Fruit fly (Drosophila melanogaster) whole organism, embryonic: Measurements from ENCODE around the gene CG13842.

Source experiments
- Abd-B ChIP-seq: fragments of 200-800 bp; sonication (Bioruptor generic); optimal IDR thresholded peaks from 2 replicates; lab custom pipeline; 2018; ENCODE audit warnings: missing biosample characterization, mild to moderate bottlenecking, missing genetic modification characterization, moderate library complexity
- Asciz ChIP-seq: fragments of 200-800 bp; sonication (Bioruptor generic); optimal IDR thresholded peaks from 2 replicates; lab custom pipeline; 2017; ENCODE audit warnings: missing biosample characterization, mild to moderate bottlenecking, missing genetic modification characterization, missing genetic modification reagents
- Atf-2 ChIP-seq: fragments of 200-800 bp; sonication (Bioruptor generic); optimal IDR thresholded peaks from 2 replicates; lab custom pipeline; 2016; ENCODE audit warnings: missing biosample characterization, missing genetic modification characterization
- Atf3 ChIP-seq: fragments of 200-800 bp; sonication (Bioruptor generic); optimal IDR thresholded peaks from 3 replicates; lab custom pipeline; 2016; ENCODE audit warnings: missing biosample characterization, missing genetic modification characterization
- B-H1 ChIP-seq: fragments of 200-800 bp; sonication (Bioruptor generic); IDR thresholded peaks from 3 replicates; pipeline ENCODE4 v1.3.6; 2022; ENCODE audit warnings: missing biosample characterization, missing genetic modification characterization
- CG11398 ChIP-seq: fragments of 200-800 bp; sonication (Bioruptor generic); optimal IDR thresholded peaks from 2 replicates; lab custom pipeline; 2016; ENCODE audit warnings: missing biosample characterization, missing genetic modification characterization
- CG11504 ChIP-seq: fragments of 200-800 bp; sonication (Bioruptor generic); optimal IDR thresholded peaks from 3 replicates; lab custom pipeline; 2019; ENCODE audit warnings: missing biosample characterization, mild to moderate bottlenecking, missing genetic modification characterization, moderate library complexity
- CG11695 ChIP-seq: fragments of 200-800 bp; sonication (Bioruptor generic); IDR thresholded peaks from 3 replicates; pipeline ENCODE4 v1.3.6; 2022; ENCODE audit warnings: missing biosample characterization, missing genetic modification characterization
- CG12104 ChIP-seq: fragments of 200-800 bp; sonication (Bioruptor generic); optimal IDR thresholded peaks from 3 replicates; lab custom pipeline; 2016; ENCODE audit warnings: missing biosample characterization, missing genetic modification characterization
- CG12391 ChIP-seq: fragments of 200-800 bp; sonication (Bioruptor generic); optimal IDR thresholded peaks from 3 replicates; lab custom pipeline; 2018; ENCODE audit warnings: missing biosample characterization, mild to moderate bottlenecking, missing genetic modification characterization, moderate library complexity
- CG14441 ChIP-seq: fragments of 200-800 bp; sonication (Bioruptor generic); IDR thresholded peaks from 2 replicates; pipeline ENCODE4 v1.3.6; 2022; ENCODE audit warnings: missing biosample characterization, missing genetic modification characterization
- CG15011 ChIP-seq: fragments of 200-800 bp; sonication (Bioruptor generic); optimal IDR thresholded peaks from 3 replicates; lab custom pipeline; 2018; ENCODE audit warnings: missing biosample characterization, mild to moderate bottlenecking, missing genetic modification characterization
- CG16779 ChIP-seq: fragments of 200-800 bp; sonication (Bioruptor generic); IDR thresholded peaks from 2 replicates; pipeline ENCODE4 v1.3.6; 2022; ENCODE audit warnings: missing biosample characterization, missing genetic modification characterization
- CG17328 ChIP-seq: fragments of 200-800 bp; sonication (Bioruptor generic); IDR thresholded peaks from 2 replicates; pipeline ENCODE4 v1.3.6; 2022; ENCODE audit warnings: missing biosample characterization, missing genetic modification characterization
- CG17359 ChIP-seq: fragments of 200-800 bp; sonication (Bioruptor generic); optimal IDR thresholded peaks from 3 replicates; lab custom pipeline; 2018; ENCODE audit warnings: missing biosample characterization, mild to moderate bottlenecking, missing genetic modification characterization, moderate library complexity
- CG17829 ChIP-seq: fragments of 200-800 bp; optimal IDR thresholded peaks from 2 replicates; lab custom pipeline; 2019; ENCODE audit warnings: missing biosample characterization, mild to moderate bottlenecking, missing genetic modification characterization, moderate library complexity
- CG2199 ChIP-seq: fragments of 200-800 bp; sonication (Bioruptor generic); IDR thresholded peaks from 3 replicates; pipeline ENCODE4 v1.3.6; 2022; ENCODE audit warnings: missing biosample characterization, missing genetic modification characterization
- CG31441 ChIP-seq: fragments of 200-800 bp; sonication (Bioruptor generic); IDR thresholded peaks from 2 replicates; pipeline ENCODE4 v1.3.6; 2022; ENCODE audit warnings: missing biosample characterization, missing genetic modification characterization
- CG6689 ChIP-seq: fragments of 200-800 bp; sonication (Bioruptor generic); IDR thresholded peaks from 2 replicates; pipeline ENCODE4 v1.3.6; 2022; ENCODE audit warnings: missing biosample characterization, missing genetic modification characterization
- CG7745 ChIP-seq: fragments of 200-800 bp; sonication (Bioruptor generic); optimal IDR thresholded peaks from 2 replicates; lab custom pipeline; 2018; ENCODE audit warnings: missing biosample characterization, mild to moderate bottlenecking, missing genetic modification characterization, moderate library complexity
- CG9727 ChIP-seq: fragments of 200-800 bp; sonication (Bioruptor generic); optimal IDR thresholded peaks from 3 replicates; lab custom pipeline; 2017; ENCODE audit warnings: missing biosample characterization, mild to moderate bottlenecking, missing genetic modification characterization
- Dref ChIP-seq: fragments of 200-800 bp; sonication (Bioruptor generic); IDR thresholded peaks from 2 replicates; pipeline ENCODE4 v1.3.6; 2022; ENCODE audit warnings: missing biosample characterization, missing genetic modification characterization
- Eip74EF ChIP-seq, 2 experiments: fragments of 200-800 bp in 1 of 2; fragments of >200 bp in 1 of 2; sonication (Bioruptor generic) in 1 of 2; optimal IDR thresholded peaks; 2 replicates each; lab custom pipeline; 2017 to 2019; ENCODE audit warnings: missing biosample characterization in 2 of 2, missing genetic modification characterization in 2 of 2, mild to moderate bottlenecking in 1 of 2, moderate library complexity in 1 of 2
- H2.0 ChIP-seq: fragments of 200-800 bp; sonication (Bioruptor generic); IDR thresholded peaks from 2 replicates; pipeline ENCODE4 v1.3.6; 2022; ENCODE audit warnings: missing biosample characterization, missing genetic modification characterization
- HmgZ ChIP-seq: fragments of 200-800 bp; sonication (Bioruptor generic); optimal IDR thresholded peaks from 2 replicates; lab custom pipeline; 2018; ENCODE audit warnings: missing biosample characterization, mild to moderate bottlenecking, missing genetic modification characterization
- Lim3 ChIP-seq: fragments of 200-800 bp; sonication (Bioruptor generic); IDR thresholded peaks from 2 replicates; pipeline ENCODE4 v1.3.6; 2022; ENCODE audit warnings: missing biosample characterization, missing genetic modification characterization
- PHDP ChIP-seq: fragments of 200-800 bp; sonication (Bioruptor generic); optimal IDR thresholded peaks from 3 replicates; lab custom pipeline; 2018; ENCODE audit warnings: missing biosample characterization, mild to moderate bottlenecking, missing genetic modification characterization, moderate library complexity
- Six4 ChIP-seq: fragments of 200-800 bp; sonication (Bioruptor generic); optimal IDR thresholded peaks from 2 replicates; lab custom pipeline; 2016; ENCODE audit warnings: missing biosample characterization, missing genetic modification characterization
- Vsx1 ChIP-seq: fragments of 200-800 bp; sonication (Bioruptor generic); optimal IDR thresholded peaks from 2 replicates; lab custom pipeline; 2017; ENCODE audit warnings: missing biosample characterization, mild to moderate bottlenecking, missing genetic modification characterization, missing genetic modification reagents
- YL-1 ChIP-seq: fragments of 200-800 bp; sonication (Bioruptor generic); optimal IDR thresholded peaks from 3 replicates; lab custom pipeline; 2017; ENCODE audit warnings: missing biosample characterization, mild to moderate bottlenecking, missing genetic modification characterization
- ato ChIP-seq: fragments of 200-800 bp; sonication (Bioruptor generic); IDR thresholded peaks from 2 replicates; pipeline ENCODE4 v1.3.6; 2022; ENCODE audit warnings: missing biosample characterization, missing genetic modification characterization; ENCODE audit not compliant: partially characterized antibody
- chn ChIP-seq: fragments of 200-800 bp; sonication (Bioruptor generic); optimal IDR thresholded peaks from 2 replicates; lab custom pipeline; 2016; ENCODE audit warnings: missing biosample characterization, missing genetic modification characterization
- eve ChIP-seq, 2 experiments: fragments of >200 bp; optimal IDR thresholded peaks; 2 replicates each; lab custom pipeline; 2017; ENCODE audit warnings: missing biosample characterization in 2 of 2, missing genetic modification characterization in 2 of 2
- ftz-f1 ChIP-seq: fragments of 200-800 bp; sonication (Bioruptor generic); optimal IDR thresholded peaks from 2 replicates; lab custom pipeline; 2016; ENCODE audit warnings: missing biosample characterization, missing genetic modification characterization
- hkb ChIP-seq, 2 experiments: fragments of 200-800 bp in 1 of 2; fragments of >200 bp in 1 of 2; sonication (Bioruptor generic) in 1 of 2; IDR thresholded peaks in 1 of 2; optimal IDR thresholded peaks in 1 of 2; 2 replicates each; pipeline versions ENCODE4 v1.3.6 to Lab custom; 2017 to 2022; ENCODE audit warnings: missing biosample characterization in 1 of 2, missing genetic modification characterization in 1 of 2
- klu ChIP-seq: fragments of 200-800 bp; sonication (Bioruptor generic); IDR thresholded peaks from 2 replicates; pipeline ENCODE4 v1.3.6; 2022; ENCODE audit warnings: missing biosample characterization, missing genetic modification characterization
- kni ChIP-seq: fragments of 200-800 bp; sonication (Bioruptor generic); optimal IDR thresholded peaks from 3 replicates; lab custom pipeline; 2017; ENCODE audit warnings: mild to moderate bottlenecking, missing biosample characterization, missing genetic modification reagents, missing genetic modification characterization
- lbe ChIP-seq: fragments of 200-800 bp; sonication (Bioruptor generic); optimal IDR thresholded peaks from 2 replicates; lab custom pipeline; 2016; ENCODE audit warnings: missing biosample characterization, mild to moderate bottlenecking, missing genetic modification characterization
- lov ChIP-seq, 2 experiments: fragments of 200-800 bp in 1 of 2; fragments of >200 bp in 1 of 2; sonication (Bioruptor generic) in 1 of 2; IDR thresholded peaks in 1 of 2; optimal IDR thresholded peaks in 1 of 2; 2 replicates in 1 of 2; 3 replicates in 1 of 2; pipeline versions ENCODE4 v1.3.6 to Lab custom; 2017 to 2022; ENCODE audit warnings: missing biosample characterization in 1 of 2, missing genetic modification characterization in 1 of 2
- org-1 ChIP-seq: fragments of 200-800 bp; sonication (Bioruptor generic); optimal IDR thresholded peaks from 2 replicates; lab custom pipeline; 2017; ENCODE audit warnings: missing biosample characterization, missing genetic modification characterization
- otp ChIP-seq: fragments of 200-800 bp; sonication (Bioruptor generic); IDR thresholded peaks from 3 replicates; pipeline ENCODE4, ENCODE4 v1.3.6; 2022; ENCODE audit warnings: missing biosample characterization, missing genetic modification characterization
- pan ChIP-seq, 4 experiments: fragments of >200 bp in 3 of 4; fragments of 200-800 bp in 1 of 4; sonication (Bioruptor generic) in 1 of 4; optimal IDR thresholded peaks in 3 of 4; IDR thresholded peaks in 1 of 4; 2 replicates each; pipeline versions ENCODE4 v1.3.6 to Lab custom; 2017 to 2022; ENCODE audit warnings: missing biosample characterization in 2 of 4, missing genetic modification characterization in 2 of 4, mixed read lengths in 1 of 4
- schlank ChIP-seq: fragments of 200-800 bp; sonication (Bioruptor generic); optimal IDR thresholded peaks from 2 replicates; lab custom pipeline; 2018; ENCODE audit warnings: missing biosample characterization, mild to moderate bottlenecking, missing genetic modification characterization
- sim ChIP-seq: fragments of 200-800 bp; sonication (Bioruptor generic); IDR thresholded peaks from 2 replicates; pipeline ENCODE4 v1.3.6; 2022; ENCODE audit warnings: missing biosample characterization, missing genetic modification characterization
- slbo ChIP-seq: fragments of 200-800 bp; sonication (Bioruptor generic); IDR thresholded peaks from 2 replicates; pipeline ENCODE4 v1.3.6; 2022; ENCODE audit warnings: missing biosample characterization, missing genetic modification characterization
- so ChIP-seq: fragments of 200-800 bp; sonication (Bioruptor generic); IDR thresholded peaks from 3 replicates; pipeline ENCODE4 v1.3.6; 2022; ENCODE audit warnings: missing biosample characterization, missing genetic modification characterization
- tx ChIP-seq: fragments of 200-800 bp; sonication (Bioruptor generic); optimal IDR thresholded peaks from 2 replicates; lab custom pipeline; 2016; ENCODE audit warnings: missing biosample characterization, missing genetic modification characterization
- unc-4 ChIP-seq: fragments of 200-800 bp; sonication (Bioruptor generic); IDR thresholded peaks from 2 replicates; pipeline ENCODE4 v1.3.6; 2022; ENCODE audit warnings: missing biosample characterization, missing genetic modification characterization; ENCODE audit not compliant: partially characterized antibody

The CG13842 gene

dm6 chr3R:22666449-22667283 is 40.4 kb downstream of the CG13842 start:
- TF ChIP-seq sim (GFP tag; lab: Robert Waterston, UW), result no peak
- TF ChIP-seq kni (GFP tag; lab: Kevin White, UChicago), result peak; percentile 22
- no peak for TF ChIP-seq CG6689 (GFP tag; lab: Robert Waterston, UW)
- TF ChIP-seq PHDP, result no peak
- no peak for TF ChIP-seq Six4 (GFP tag; lab: Kevin White, UChicago)
- no peak for TF ChIP-seq B-H1 (GFP tag; lab: Robert Waterston, UW)
- TF ChIP-seq CG14441, result no peak
- no peak for TF ChIP-seq ato (GFP tag; lab: Robert Waterston, UW)
- TF ChIP-seq lbe (GFP tag; lab: Kevin White, UChicago), result no peak
- TF ChIP-seq Dref, result no peak
- no peak for TF ChIP-seq tx (GFP tag; lab: Kevin White, UChicago)
- TF ChIP-seq eve (GFP tag; optimal IDR thresholded peaks at IDR 0.05; lab: Kevin White, UChicago), result no peak
- no peak for TF ChIP-seq CG17829
- TF ChIP-seq CG11504 (tag; lab: Kevin White, UChicago), result no peak
- TF ChIP-seq Atf-2 (GFP tag; lab: Kevin White, UChicago), result no peak
- no peak for TF ChIP-seq klu (GFP tag; lab: Robert Waterston, UW)
- TF ChIP-seq Atf3 (GFP tag; lab: Kevin White, UChicago), result no peak
- no peak for TF ChIP-seq chn
- TF ChIP-seq CG9727 (GFP tag; lab: Kevin White, UChicago), result no peak
- no peak for TF ChIP-seq CG15011
- no peak for TF ChIP-seq so (GFP tag; lab: Robert Waterston, UW)
- no peak for TF ChIP-seq Abd-B (GFP tag; lab: Kevin White, UChicago)
- TF ChIP-seq YL-1 (GFP tag; lab: Kevin White, UChicago), result peak; percentile 35
- no peak for TF ChIP-seq otp (GFP tag; lab: Robert Waterston, UW)
- TF ChIP-seq org-1, result no peak
- TF ChIP-seq CG31441, result no peak
- no peak for TF ChIP-seq schlank (tag; lab: Kevin White, UChicago)
- no peak for TF ChIP-seq lov (optimal IDR thresholded peaks at IDR 0.05; lab: Kevin White, UChicago)
- no peak for TF ChIP-seq lov (GFP tag; IDR thresholded peaks at IDR 0.05; lab: Robert Waterston, UW)
- TF ChIP-seq Asciz (GFP tag; lab: Kevin White, UChicago), result no peak
- TF ChIP-seq CG2199 (GFP tag; lab: Robert Waterston, UW), result 0 out of 3 replicates have a peak, but pooled peaks have one; percentile 25
- no peak for TF ChIP-seq Eip74EF (GFP tag; optimal IDR thresholded peaks at IDR 0.05; lab: Kevin White, UChicago)
- TF ChIP-seq slbo (GFP tag; lab: Robert Waterston, UW), result no peak
- TF ChIP-seq CG17359 (tag; lab: Kevin White, UChicago), result no peak
- TF ChIP-seq CG12104 (GFP tag; lab: Kevin White, UChicago), result no peak
- TF ChIP-seq CG11695 (GFP tag; lab: Robert Waterston, UW), result no peak
- no peak for TF ChIP-seq HmgZ
- TF ChIP-seq CG11398, result no peak
- no peak for TF ChIP-seq H2.0 (GFP tag; lab: Robert Waterston, UW)
- no peak for TF ChIP-seq Vsx1 (GFP tag; lab: Kevin White, UChicago)
- no peak for TF ChIP-seq hkb (optimal IDR thresholded peaks at IDR 0.05; lab: Kevin White, UChicago)
- TF ChIP-seq hkb (GFP tag; IDR thresholded peaks at IDR 0.05; lab: Robert Waterston, UW), result no peak
- no peak for TF ChIP-seq CG12391 (tag; lab: Kevin White, UChicago)
- no peak; the same call in 1 of the 2 replicates for TF ChIP-seq CG17328 (GFP tag; lab: Robert Waterston, UW)
- no peak for TF ChIP-seq pan (optimal IDR thresholded peaks at IDR 0.05; lab: Kevin White, UChicago)
- TF ChIP-seq pan (GFP tag; optimal IDR thresholded peaks at IDR 0.05 in 1 of 2, IDR thresholded peaks at IDR 0.05 in 1 of 2), result no peak
- TF ChIP-seq CG16779 (GFP tag; lab: Robert Waterston, UW), result no peak
- TF ChIP-seq Lim3, result no peak
- TF ChIP-seq unc-4, result 0 out of 2 replicates have a peak, but pooled peaks have one; percentile 19
- no peak for TF ChIP-seq CG7745
- TF ChIP-seq ftz-f1 (GFP tag; lab: Kevin White, UChicago), result no peak
